Fruit fly (Drosophila melanogaster): ENCODE results near the gene CG32237.

CG32237 gene

DNA sequence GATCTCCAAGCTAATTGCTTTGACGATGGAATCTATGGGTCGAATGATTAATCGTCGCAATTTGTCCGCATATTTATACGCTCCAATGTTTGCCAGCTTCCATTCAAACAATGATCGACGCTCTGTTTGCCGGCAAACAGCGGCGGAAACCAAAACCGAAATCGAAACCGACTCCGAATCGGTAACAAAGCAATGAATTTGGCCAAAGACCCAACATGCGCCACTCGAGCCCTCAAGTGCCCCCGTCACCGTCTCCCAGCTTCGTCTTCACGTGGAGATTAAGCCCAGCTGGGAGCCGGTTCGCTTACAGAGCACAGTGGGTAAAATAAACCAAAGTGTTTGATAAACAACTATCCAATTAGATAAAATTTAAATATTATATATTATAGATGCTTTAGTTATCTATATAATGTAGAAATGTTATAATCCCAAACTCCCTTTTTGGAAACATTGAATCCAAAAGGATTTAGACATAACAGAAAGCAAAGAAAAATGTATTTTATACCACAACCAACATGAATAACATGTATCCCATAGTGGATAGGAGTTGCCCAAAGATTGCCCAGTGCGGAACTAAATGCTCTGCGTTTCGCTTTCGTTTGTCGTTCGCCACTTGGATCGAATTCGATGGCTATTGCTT is at the start of gene CG32237:
Gene CG32237 (minus strand): TSS at position 51 of the 640 bp plus-strand sequence.
- TF ChIP-seq achi (GFP tag; optimal IDR thresholded peaks at IDR 0.05) (peak; percentile 13), Eip78C (GFP tag) (peak; percentile 19), CG1621 (tag; optimal IDR thresholded peaks at IDR 0.05) (no peak), salr (GFP tag; optimal IDR thresholded peaks at IDR 0.05) (no peak), OdsH (GFP tag; optimal IDR thresholded peaks at IDR 0.05) (peak; percentile 4), Eip75B (GFP tag; optimal IDR thresholded peaks at IDR 0.05) (no peak), esn (GFP tag; optimal IDR thresholded peaks at IDR 0.05) (no peak), CG4318 (GFP tag; optimal IDR thresholded peaks at IDR 0.05) (no peak), CG3032 (tag; optimal IDR thresholded peaks at IDR 0.05) (no peak)

DNA sequence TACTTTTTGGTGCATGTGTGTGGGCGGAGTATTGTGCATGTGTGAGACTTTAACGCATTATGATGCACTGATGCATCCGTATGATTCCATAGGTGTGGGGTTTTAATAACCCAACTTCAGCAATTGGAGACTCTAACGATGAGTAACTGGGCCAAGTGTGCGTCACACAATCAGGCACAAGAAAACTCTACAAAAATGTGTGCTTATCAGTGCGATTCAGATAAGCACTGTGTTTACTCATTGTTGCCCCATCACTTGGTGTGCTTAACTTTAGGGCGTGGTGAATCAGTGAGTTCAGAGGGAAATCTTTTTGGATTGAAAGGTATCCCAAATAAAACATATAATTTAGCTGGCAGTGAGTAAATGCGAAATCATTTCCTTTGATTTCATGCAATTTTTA is 46.9 kb upstream of the CG32237 start:
- no peak for TF ChIP-seq Eip75B (GFP tag; optimal IDR thresholded peaks at IDR 0.05)
- TF ChIP-seq fkh (GFP tag; optimal IDR thresholded peaks at IDR 0.05) = peak; percentile 58
- no peak for TF ChIP-seq CG1621 (tag; optimal IDR thresholded peaks at IDR 0.05)
- TF ChIP-seq CG6808 (GFP tag; optimal IDR thresholded peaks at IDR 0.05) = no peak
- no peak for TF ChIP-seq CG11762 (GFP tag; optimal IDR thresholded peaks at IDR 0.05; ENCODE audit: insufficient read depth)

- no peak for TF ChIP-seq esn (GFP tag; optimal IDR thresholded peaks at IDR 0.05)
- TF ChIP-seq fd59A (GFP tag; optimal IDR thresholded peaks at IDR 0.05) = no peak
These were observed 46.4 kb upstream of the CG32237 start, which contains the start of gene hoka for dm6 chr3L:4898647-4899046. TSS of gene hoka (plus strand) at chr3L:4898900.

DNA sequence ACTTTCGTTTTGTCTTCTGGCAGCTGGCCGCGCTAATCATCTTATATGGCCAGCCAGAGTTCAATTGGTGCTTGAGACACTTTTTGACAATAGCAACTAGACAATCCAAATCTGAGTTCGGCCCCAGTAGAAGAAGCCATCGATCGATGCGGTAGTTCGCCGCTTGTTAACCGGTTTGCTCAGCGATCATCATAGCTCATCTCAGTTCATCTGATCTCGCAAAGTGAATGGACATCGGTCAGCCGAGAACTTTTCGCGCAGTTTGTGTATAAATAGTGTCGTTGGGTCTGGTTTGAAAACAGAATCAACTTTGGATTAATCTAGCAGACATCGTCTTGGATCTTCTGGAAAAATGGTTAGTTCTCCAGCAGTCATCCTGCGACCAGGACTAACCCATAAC is 44.3 kb upstream of the CG32237 start, which contains the start of gene CG13705:
Gene CG13705 (plus strand): TSS at position 301 of the 400 bp plus-strand sequence.
- TF ChIP-seq Sox14 (GFP tag; optimal IDR thresholded peaks at IDR 0.05) (no peak), CG34406 (GFP tag; optimal IDR thresholded peaks at IDR 0.05) (no peak), Eip78C (GFP tag) (no peak), CG31627 (GFP tag; optimal IDR thresholded peaks at IDR 0.05) (no peak), Ets96B (tag; optimal IDR thresholded peaks at IDR 0.05) (no peak), Smox (GFP tag; optimal IDR thresholded peaks at IDR 0.05) (no peak), CG3032 (tag; optimal IDR thresholded peaks at IDR 0.05) (no peak), CG6276 (GFP tag; optimal IDR thresholded peaks at IDR 0.05) (no peak), fd85E (GFP tag; optimal IDR thresholded peaks at IDR 0.05) (no peak)

dm6 chr3L:4860969-4861368 is 8.7 kb upstream of the CG32237 start, which contains the start of gene Dnah3:
TSS of gene Dnah3 (plus strand) at chr3L:4861269.
- TF ChIP-seq pdm3 (GFP tag; optimal IDR thresholded peaks at IDR 0.05) = no peak
- no peak for TF ChIP-seq Ets96B (tag; optimal IDR thresholded peaks at IDR 0.05)
- no peak for TF ChIP-seq lz (GFP tag; optimal IDR thresholded peaks at IDR 0.05)
- no peak for TF ChIP-seq CG31627 (GFP tag; optimal IDR thresholded peaks at IDR 0.05)
- no peak for TF ChIP-seq CG15336 (GFP tag; IDR thresholded peaks at IDR 0.05)
- no peak for TF ChIP-seq CG6163 (GFP tag; IDR thresholded peaks at IDR 0.05)
- no peak for TF ChIP-seq CG3919 (GFP tag; optimal IDR thresholded peaks at IDR 0.05)
- TF ChIP-seq CG1621 (tag; optimal IDR thresholded peaks at IDR 0.05) = no peak
- TF ChIP-seq Ets21C (GFP tag; optimal IDR thresholded peaks at IDR 0.05) = no peak
- no peak for TF ChIP-seq Eip93F (GFP tag; optimal IDR thresholded peaks at IDR 0.05)

- TF ChIP-seq pdm3 (GFP tag; optimal IDR thresholded peaks at IDR 0.05) = no peak
- TF ChIP-seq dac (GFP tag; optimal IDR thresholded peaks at IDR 0.05) = no peak
- no peak for TF ChIP-seq CG11902 (GFP tag; optimal IDR thresholded peaks at IDR 0.05)
- TF ChIP-seq CG10669 (GFP tag; optimal IDR thresholded peaks at IDR 0.05) = no peak
- no peak for TF ChIP-seq fd59A (GFP tag; optimal IDR thresholded peaks at IDR 0.05)
- no peak for TF ChIP-seq Sox15 (GFP tag; optimal IDR thresholded peaks at IDR 0.05)
- no peak for TF ChIP-seq Ets21C (GFP tag; optimal IDR thresholded peaks at IDR 0.05)
- TF ChIP-seq fd85E (GFP tag; optimal IDR thresholded peaks at IDR 0.05) = no peak
- TF ChIP-seq ss (GFP tag; optimal IDR thresholded peaks at IDR 0.05) = no peak
These were observed 8.1 kb upstream of the CG32237 start, which contains the start of gene CG32235 for dm6 chr3L:4860370-4860769. TSS of gene CG32235 (minus strand) at chr3L:4860470.
